Fruit fly (Drosophila melanogaster) whole organism, larva: ENCODE data around the gene CG5043.

ENCODE experiments used
- noc ChIP-seq: fragments of 200-800 bp; sonication (Bioruptor generic); optimal IDR thresholded peaks from 3 replicates; lab custom pipeline; 2019; ENCODE audit warnings: missing biosample characterization, mild to moderate bottlenecking, missing genetic modification characterization, moderate library complexity

The CG5043 gene

dm6 chr2L:17455823-17456222 is 22.2 kb downstream of the CG5043 start, which contains the start of gene SPH93:
Gene SPH93, minus strand, starts transcription at chr2L:17455923.
- no peak for TF ChIP-seq noc (tag; lab: Kevin White, UChicago)

- TF ChIP-seq noc (tag; lab: Kevin White, UChicago) = no peak
These were observed 24.3 kb downstream of the CG5043 start, which contains the start of gene CG18563 for dm6 chr2L:17457944-17458343. Gene CG18563, minus strand, starts transcription at chr2L:17458044.

- no peak for TF ChIP-seq noc (tag; lab: Kevin White, UChicago)
These were observed 32.4 kb downstream of the CG5043 start for dm6 chr2L:17465915-17466677.

DNA sequence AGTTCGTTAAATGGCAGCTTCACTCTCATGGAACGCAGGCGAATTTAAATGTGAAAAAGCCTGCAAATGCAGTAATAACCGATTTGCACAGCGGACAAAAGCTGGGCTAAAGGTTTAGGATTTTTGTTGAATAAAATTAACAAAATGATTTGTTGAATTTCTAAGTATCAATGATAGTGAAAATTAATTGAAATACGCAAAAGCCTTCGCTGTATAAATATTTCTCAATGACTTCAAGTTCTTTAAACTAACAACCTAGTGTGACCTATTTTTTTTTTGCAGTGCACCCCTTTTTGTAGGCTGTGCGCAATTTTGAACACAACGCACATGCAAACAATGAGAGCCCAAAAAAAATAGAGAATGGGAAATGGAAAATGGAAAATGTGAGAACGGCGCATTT is 33.3 kb downstream of the CG5043 start:
- no peak for TF ChIP-seq noc (tag; lab: Kevin White, UChicago)

DNA sequence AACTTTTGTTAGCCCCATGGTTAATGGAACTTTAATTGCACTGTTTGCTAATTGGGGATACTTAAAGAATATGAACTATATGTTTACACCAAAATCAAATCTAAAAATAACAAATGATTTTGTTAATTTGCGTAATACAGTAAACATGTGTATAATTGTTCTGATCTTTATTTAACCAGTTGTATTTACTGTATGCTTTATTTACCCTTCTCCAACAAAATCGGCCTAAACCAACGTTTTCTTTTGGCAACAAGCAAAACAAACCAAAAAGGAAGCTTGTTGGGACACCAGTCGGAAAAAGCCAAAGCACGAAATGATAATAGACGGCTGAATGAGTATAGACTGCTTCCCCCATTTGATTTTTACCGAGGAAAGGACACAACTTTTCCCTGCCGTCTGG is 37.0 kb downstream of the CG5043 start:
- TF ChIP-seq noc (tag; lab: Kevin White, UChicago) = peak; percentile 79

DNA sequence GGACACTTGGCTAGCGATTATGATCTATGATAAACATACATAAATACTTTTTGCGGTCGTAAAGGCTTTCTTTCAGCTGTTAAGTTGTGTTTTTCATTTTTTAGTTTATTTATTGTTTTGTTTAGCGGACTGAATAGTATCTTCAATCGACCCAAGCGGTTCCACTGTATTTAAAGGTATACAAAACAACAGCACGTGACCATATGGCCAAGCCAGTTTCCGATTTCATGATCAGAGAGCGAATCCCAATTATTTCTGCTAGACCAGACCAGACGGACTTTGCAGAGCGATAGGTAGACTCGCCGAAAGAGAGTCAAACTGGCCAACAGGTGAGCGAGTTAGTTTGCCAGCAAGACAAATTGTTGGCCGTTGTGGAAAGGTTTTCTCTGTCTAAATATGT is 37.9 kb downstream of the CG5043 start, which contains the start of gene Sgt:
Gene Sgt (plus strand): TSS at position 80 of the 400 bp plus-strand sequence.
- TF ChIP-seq noc (tag; lab: Kevin White, UChicago) = no peak

dm6 chr2L:17472582-17473524 is 39.2 kb downstream of the CG5043 start, which contains the start of gene BicD:
Gene BicD, minus strand, starts transcription at chr2L:17473215.
- TF ChIP-seq noc (tag; lab: Kevin White, UChicago) = no peak

- no peak for TF ChIP-seq noc (tag; lab: Kevin White, UChicago)
These were observed 44.0 kb downstream of the CG5043 start, which contains the start of gene cass for dm6 chr2L:17477710-17478109. Gene cass, minus strand, starts transcription at chr2L:17477888.

DNA sequence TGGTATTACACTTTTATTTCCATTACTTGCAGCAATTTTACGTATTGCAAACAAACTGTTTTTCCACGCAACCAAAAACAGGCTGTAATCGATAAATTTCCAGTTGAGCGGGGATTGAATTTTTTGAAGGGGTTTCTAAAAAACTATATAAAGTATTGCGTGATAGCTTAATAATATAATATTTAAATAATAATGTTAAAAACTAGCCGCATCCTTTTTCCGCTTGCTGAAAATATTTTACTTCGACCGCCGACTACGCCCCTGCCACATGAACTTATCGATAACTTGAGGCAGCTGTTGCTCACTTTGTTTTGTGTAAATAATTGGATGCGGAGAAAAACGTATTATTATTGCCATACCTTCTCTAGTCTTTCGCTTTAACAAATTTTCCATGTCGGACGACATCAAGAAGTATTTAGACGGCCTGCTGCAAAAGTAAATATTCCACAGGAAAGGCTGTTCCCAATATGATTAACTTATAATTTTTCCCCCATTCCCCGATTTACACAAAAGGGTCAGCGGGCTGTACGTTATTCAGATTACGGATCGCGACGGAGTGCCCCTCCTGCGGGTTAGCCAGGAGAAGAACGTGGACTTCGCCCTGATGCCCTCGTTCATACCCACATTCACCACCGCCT is 47.4 kb downstream of the CG5043 start, which contains the start of the genes fws and Lamtor3:
Gene fws (minus strand): TSS at position 87 of the 638 bp plus-strand sequence.
Gene Lamtor3 (plus strand): TSS at position 289 of the 638 bp plus-strand sequence.
- peak; percentile 96 for TF ChIP-seq noc (tag; lab: Kevin White, UChicago)

dm6 chr2L:17484174-17484573 is 50.5 kb downstream of the CG5043 start, which contains the start of the genes GCS2beta and CG5131:
Gene GCS2beta, minus strand, starts transcription at chr2L:17484307.
Gene CG5131, plus strand, starts transcription at chr2L:17484501.
- peak; percentile 90 for TF ChIP-seq noc (tag; lab: Kevin White, UChicago)
